Worm (Caenorhabditis elegans): Measurements from ENCODE around the gene emb-27.

- TF ChIP-seq lin-13 (GFP tag; optimal IDR thresholded peaks at IDR 0.05) (no peak), ama-1 (optimal IDR thresholded peaks at IDR 0.05) (no peak), nhr-77 (tag; optimal IDR thresholded peaks at IDR 0.05) (no peak), fos-1 (tag; optimal IDR thresholded peaks at IDR 0.05) (no peak)
Observed at ce11 chrII:8127290-8127689, 34.7 kb downstream of the emb-27 start.

All from whole organism, L1 larva.